Worm (Caenorhabditis elegans): ENCODE measurements around the gene F45E6.1.

Gene F45E6.1

DNA sequence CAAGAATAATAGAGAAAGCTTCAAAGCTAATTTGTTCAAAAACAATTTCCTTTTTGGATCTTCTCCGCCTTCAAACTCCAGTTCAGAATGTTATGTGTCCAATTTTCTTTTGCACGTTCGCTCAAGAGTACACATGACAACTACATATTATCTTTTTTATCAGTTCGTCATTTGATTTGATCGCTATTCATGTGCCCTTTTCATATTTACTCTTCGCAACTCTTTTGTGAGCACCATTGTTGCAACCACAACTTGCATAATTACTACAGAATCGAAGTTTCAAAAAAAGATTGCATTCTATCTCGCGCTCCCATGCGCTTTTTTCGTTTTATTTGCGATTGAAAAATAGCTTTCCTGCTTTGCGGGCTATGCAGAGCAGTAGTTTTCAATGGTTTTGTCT lies 42.0 kb downstream of the F45E6.1 start:
- TF ChIP-seq fos-1 (tag; optimal IDR thresholded peaks at IDR 0.05) (peak; percentile 57), mab-5 (tag; optimal IDR thresholded peaks at IDR 0.05) (no peak), mbf-1 (tag; optimal IDR thresholded peaks at IDR 0.05) (no peak), nhr-129 (tag; optimal IDR thresholded peaks at IDR 0.05) (peak; percentile 23)

DNA sequence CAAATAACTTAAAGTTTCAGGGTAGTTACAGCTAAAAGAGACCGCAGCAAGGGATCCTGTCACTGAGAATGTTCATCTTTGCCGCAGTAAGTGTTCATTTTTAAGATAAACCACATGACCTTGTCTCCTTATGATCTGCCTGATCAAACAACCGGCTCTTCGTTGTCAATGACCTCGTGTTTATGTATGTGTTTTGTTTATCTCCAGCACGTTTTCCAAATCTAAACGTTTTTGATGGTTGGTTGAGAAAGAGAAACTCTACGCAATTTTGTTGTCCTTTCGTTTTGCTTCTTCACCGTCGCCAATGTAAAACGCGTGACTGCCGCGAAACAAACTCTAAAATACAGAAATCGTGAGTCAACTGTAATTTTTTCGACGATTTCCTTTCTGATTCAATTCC lies 43.2 kb downstream of the F45E6.1 start, which contains the start of gene tsct-1:
TSS of gene tsct-1 (plus strand) at position 12 of the 400 bp plus-strand sequence.
- TF ChIP-seq nhr-129 (tag; optimal IDR thresholded peaks at IDR 0.05) = peak; percentile 1
- no peak for TF ChIP-seq mab-5 (tag; optimal IDR thresholded peaks at IDR 0.05)
- TF ChIP-seq nhr-11 (tag; optimal IDR thresholded peaks at IDR 0.05) = no peak
- TF ChIP-seq ztf-4 (tag; optimal IDR thresholded peaks at IDR 0.05) = no peak

DNA sequence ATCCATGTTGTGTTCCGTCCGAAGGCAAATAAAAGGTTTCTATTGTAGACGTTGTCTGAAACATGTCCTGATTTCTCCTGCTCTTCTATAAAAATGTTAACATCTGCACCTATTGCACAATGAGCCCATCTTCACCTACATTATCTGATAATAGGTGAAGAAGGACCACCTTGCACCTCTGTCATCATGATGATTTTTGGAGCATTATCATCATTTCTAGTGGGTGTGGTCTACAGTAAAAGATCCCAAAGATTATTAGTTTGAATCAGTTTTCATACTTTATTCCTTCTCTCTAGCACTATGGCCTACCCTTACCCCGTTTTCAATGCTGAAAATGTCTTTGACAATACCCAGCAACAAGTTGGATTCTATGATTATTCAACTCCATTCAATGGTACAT lies 46.9 kb downstream of the F45E6.1 start, which contains the start of gene med-1:
TSS of gene med-1 (plus strand) at position 301 of the 400 bp plus-strand sequence.
- TF ChIP-seq nhr-129 (tag; optimal IDR thresholded peaks at IDR 0.05) (no peak), mdl-1 (tag; optimal IDR thresholded peaks at IDR 0.05) (no peak), skn-1 (tag; optimal IDR thresholded peaks at IDR 0.05) (no peak), nhr-25 (tag; optimal IDR thresholded peaks at IDR 0.05) (no peak), sma-3 (GFP tag; optimal IDR thresholded peaks at IDR 0.05) (no peak), lin-13 (GFP tag; optimal IDR thresholded peaks at IDR 0.05) (no peak), nhr-23 (tag; optimal IDR thresholded peaks at IDR 0.05) (no peak), lsy-2 (tag; optimal IDR thresholded peaks at IDR 0.05) (no peak), ceh-82 (tag; optimal IDR thresholded peaks at IDR 0.05) (no peak)

Measured in whole organism, L2 larva.